Worm (Caenorhabditis elegans): ENCODE results near the gene str-85.

str-85 gene

DNA sequence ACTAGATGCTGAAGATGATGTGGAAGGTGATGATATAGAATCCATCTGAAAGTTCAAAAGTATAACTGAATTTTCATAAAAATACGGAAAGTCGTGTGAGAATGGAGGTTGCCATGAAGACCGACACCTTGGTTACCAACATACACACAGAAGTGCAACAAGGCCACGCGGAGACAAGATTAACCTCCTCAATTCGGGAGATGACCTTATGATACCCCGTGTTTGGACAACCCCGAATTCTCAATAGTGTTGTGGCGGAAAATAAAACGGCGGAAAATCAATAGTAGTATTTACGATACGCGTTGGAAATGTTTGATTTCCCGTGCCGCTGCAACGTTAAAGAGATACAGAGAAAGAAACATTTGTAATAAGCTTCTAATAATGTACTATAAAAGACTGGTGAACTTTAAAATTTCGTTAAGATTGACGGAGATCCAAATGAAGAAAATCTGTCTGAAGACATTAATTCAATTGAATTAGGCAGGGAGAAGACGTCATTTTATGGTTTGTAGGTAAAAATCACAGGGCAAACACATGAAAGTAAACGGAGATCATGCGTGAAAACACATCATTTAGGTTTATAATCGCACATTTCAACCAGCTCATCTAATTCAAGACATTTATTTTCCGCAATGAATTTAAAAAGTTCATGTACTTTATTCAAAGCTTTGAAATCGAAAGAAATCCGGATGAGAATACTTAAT, 21.4 kb downstream of the str-85 start, which contains the start of gene nhr-44:
nhr-44 (minus strand) TSS at position 51 of the 704 bp plus-strand sequence.
- TF ChIP-seq fos-1 (tag; optimal IDR thresholded peaks at IDR 0.05) (peak; percentile 14), aly-2 (tag; optimal IDR thresholded peaks at IDR 0.05) (no peak), nhr-77 (tag; optimal IDR thresholded peaks at IDR 0.05) (no peak), ztf-11 (tag; optimal IDR thresholded peaks at IDR 0.05) (no peak), nhr-12 (tag; optimal IDR thresholded peaks at IDR 0.05) (no peak), sem-4 (tag; optimal IDR thresholded peaks at IDR 0.05) (no peak), lin-13 (GFP tag; optimal IDR thresholded peaks at IDR 0.05) (no peak), lsy-2 (tag; optimal IDR thresholded peaks at IDR 0.05) (peak in 1 of 2 experiments; percentile 4), nhr-129 (tag; optimal IDR thresholded peaks at IDR 0.05) (peak; percentile 23), mdl-1 (tag; optimal IDR thresholded peaks at IDR 0.05) (no peak), elt-3 (tag; optimal IDR thresholded peaks at IDR 0.05) (no peak), lin-39 (tag; optimal IDR thresholded peaks at IDR 0.05) (no peak), blmp-1 (tag; optimal IDR thresholded peaks at IDR 0.05; ENCODE audit: insufficient read depth) (no peak), nhr-23 (tag; optimal IDR thresholded peaks at IDR 0.05) (no peak), nhr-25 (tag; optimal IDR thresholded peaks at IDR 0.05) (peak; percentile 43), C34F6.9 (tag; optimal IDR thresholded peaks at IDR 0.05) (no peak), nhr-10 (tag; optimal IDR thresholded peaks at IDR 0.05) (no peak), peb-1 (tag; optimal IDR thresholded peaks at IDR 0.05) (no peak), snpc-4 (tag; optimal IDR thresholded peaks at IDR 0.05) (no peak), sma-9 (GFP tag; optimal IDR thresholded peaks at IDR 0.05) (peak; percentile 15), sma-9 (tag; optimal IDR thresholded peaks at IDR 0.05) (no peak), nhr-237 (tag; optimal IDR thresholded peaks at IDR 0.05) (no peak), unc-55 (GFP tag; optimal IDR thresholded peaks at IDR 0.05) (no peak)

DNA sequence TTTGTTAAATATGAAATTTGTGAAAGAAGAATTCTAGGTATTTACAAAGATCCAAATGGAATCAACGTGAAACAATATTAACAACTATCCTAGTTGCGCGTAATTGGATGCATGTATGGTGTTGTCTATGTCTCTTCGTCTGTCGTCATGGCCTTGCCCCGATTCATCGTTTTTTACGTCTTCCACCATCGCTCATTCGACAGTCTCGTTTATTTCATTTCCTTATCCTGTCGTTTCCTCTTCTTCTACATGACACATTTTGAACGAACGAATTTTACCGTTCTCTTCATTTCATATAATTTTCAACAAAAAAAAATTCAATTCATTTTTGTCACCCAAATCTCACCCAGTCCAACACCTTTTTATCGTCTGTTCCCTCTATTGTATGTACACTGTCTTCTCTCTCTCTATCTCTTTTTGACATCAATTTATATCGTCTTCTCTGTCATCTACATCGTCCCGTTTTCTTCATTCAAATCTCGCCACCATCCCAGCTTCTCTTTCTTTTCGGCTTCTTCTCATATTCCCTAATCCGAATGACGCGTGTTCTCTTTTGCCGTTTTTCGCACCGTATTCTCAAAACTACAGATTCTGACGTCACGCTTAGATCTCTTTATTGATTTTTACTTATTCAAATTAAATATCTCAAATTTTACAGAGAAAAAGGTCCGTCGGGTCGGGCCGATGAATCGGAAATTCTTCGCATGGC, 29.1 kb downstream of the str-85 start, which contains the start of gene ttc-17:
ttc-17 (plus strand) TSS at position 659 of the 709 bp plus-strand sequence.
- no peak for TF ChIP-seq lin-11 (tag; optimal IDR thresholded peaks at IDR 0.05)
- no peak for TF ChIP-seq nhr-11 (tag; optimal IDR thresholded peaks at IDR 0.05)
- TF ChIP-seq nhr-10 (tag; optimal IDR thresholded peaks at IDR 0.05), result no peak
- TF ChIP-seq nhr-23 (tag; optimal IDR thresholded peaks at IDR 0.05), result no peak
- no peak for TF ChIP-seq mab-5 (tag; optimal IDR thresholded peaks at IDR 0.05)
- TF ChIP-seq elt-3 (tag; optimal IDR thresholded peaks at IDR 0.05), result no peak
- no peak for TF ChIP-seq ztf-11 (tag; optimal IDR thresholded peaks at IDR 0.05)
- no peak for TF ChIP-seq C34F6.9 (tag; optimal IDR thresholded peaks at IDR 0.05)
- TF ChIP-seq ztf-1 (GFP tag; conservative IDR thresholded peaks at IDR 0.05), result no peak
- no peak for TF ChIP-seq sma-3 (GFP tag; optimal IDR thresholded peaks at IDR 0.05)
- no peak for TF ChIP-seq dmd-4 (tag; optimal IDR thresholded peaks at IDR 0.05)

DNA sequence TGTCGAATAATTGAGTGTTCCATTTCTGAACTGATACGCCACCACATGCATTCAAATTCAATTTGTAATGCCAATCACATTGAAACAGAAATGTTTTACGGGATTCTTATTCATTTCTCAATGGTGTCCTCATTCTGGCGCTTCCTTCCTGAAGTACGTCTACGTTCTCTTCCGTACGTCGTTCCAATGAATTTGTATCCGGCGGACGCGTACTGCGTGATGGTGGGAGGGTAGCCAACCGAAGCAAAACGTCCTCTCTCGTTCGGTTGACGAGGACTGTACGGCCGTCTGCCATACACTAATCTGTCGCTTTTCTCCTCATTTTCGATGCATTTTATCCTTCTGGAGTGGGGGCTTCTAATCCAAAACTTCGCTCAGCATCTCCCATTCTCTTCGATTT, 35.8 kb downstream of the str-85 start:
- TF ChIP-seq elt-1 (tag; optimal IDR thresholded peaks at IDR 0.05) (no peak), ama-1 (optimal IDR thresholded peaks at IDR 0.05) (no peak), crh-2 (tag; optimal IDR thresholded peaks at IDR 0.05) (no peak)

DNA sequence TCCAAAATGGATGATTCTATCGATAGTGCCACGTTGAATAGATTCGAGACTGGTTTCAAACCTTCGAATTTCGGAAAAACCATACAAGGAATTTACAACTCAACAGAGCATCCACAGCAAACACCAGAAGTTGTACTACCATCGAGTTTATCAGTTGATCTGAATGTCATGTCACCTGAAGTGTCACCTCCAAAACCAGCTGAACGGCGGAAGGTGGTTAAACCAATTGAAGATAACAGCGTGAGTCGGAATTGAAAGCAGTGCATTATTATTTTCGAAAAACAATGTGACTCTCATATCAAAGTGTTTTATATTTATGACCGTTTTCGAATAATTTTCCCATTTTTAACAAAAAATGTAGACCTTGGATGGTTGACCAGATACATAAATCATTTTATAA, 36.6 kb downstream of the str-85 start:
- no peak for TF ChIP-seq sem-4 (tag; optimal IDR thresholded peaks at IDR 0.05)
- no peak for TF ChIP-seq nhr-21 (tag; optimal IDR thresholded peaks at IDR 0.05)
- no peak for TF ChIP-seq nhr-129 (tag; optimal IDR thresholded peaks at IDR 0.05)
- no peak for TF ChIP-seq crh-2 (tag; optimal IDR thresholded peaks at IDR 0.05)
- no peak for TF ChIP-seq unc-39 (tag; optimal IDR thresholded peaks at IDR 0.05)
- TF ChIP-seq mbf-1 (tag; optimal IDR thresholded peaks at IDR 0.05), result no peak
- no peak for TF ChIP-seq ztf-1 (GFP tag; conservative IDR thresholded peaks at IDR 0.05)
- no peak for TF ChIP-seq alr-1 (tag; optimal IDR thresholded peaks at IDR 0.05)
- no peak for TF ChIP-seq elt-1 (tag; optimal IDR thresholded peaks at IDR 0.05)
- no peak for TF ChIP-seq mdl-1 (tag; optimal IDR thresholded peaks at IDR 0.05)
- no peak for TF ChIP-seq F13H6.1 (tag; optimal IDR thresholded peaks at IDR 0.05)
- no peak for TF ChIP-seq nhr-10 (tag; optimal IDR thresholded peaks at IDR 0.05)
- TF ChIP-seq peb-1 (tag; optimal IDR thresholded peaks at IDR 0.05), result no peak
- TF ChIP-seq ceh-82 (tag; optimal IDR thresholded peaks at IDR 0.05), result no peak
- no peak for TF ChIP-seq dmd-4 (tag; optimal IDR thresholded peaks at IDR 0.05)
- no peak for TF ChIP-seq nhr-77 (tag; optimal IDR thresholded peaks at IDR 0.05)
- no peak for TF ChIP-seq mab-5 (tag; optimal IDR thresholded peaks at IDR 0.05)
- TF ChIP-seq Y55F3AM.14 (GFP tag; optimal IDR thresholded peaks at IDR 0.05), result no peak
- TF ChIP-seq ama-1 (optimal IDR thresholded peaks at IDR 0.05), result no peak
- TF ChIP-seq nhr-23 (tag; optimal IDR thresholded peaks at IDR 0.05), result no peak
